Fruit fly (Drosophila melanogaster): ENCODE measurements around the gene CG31286.

CG31286 gene

DNA sequence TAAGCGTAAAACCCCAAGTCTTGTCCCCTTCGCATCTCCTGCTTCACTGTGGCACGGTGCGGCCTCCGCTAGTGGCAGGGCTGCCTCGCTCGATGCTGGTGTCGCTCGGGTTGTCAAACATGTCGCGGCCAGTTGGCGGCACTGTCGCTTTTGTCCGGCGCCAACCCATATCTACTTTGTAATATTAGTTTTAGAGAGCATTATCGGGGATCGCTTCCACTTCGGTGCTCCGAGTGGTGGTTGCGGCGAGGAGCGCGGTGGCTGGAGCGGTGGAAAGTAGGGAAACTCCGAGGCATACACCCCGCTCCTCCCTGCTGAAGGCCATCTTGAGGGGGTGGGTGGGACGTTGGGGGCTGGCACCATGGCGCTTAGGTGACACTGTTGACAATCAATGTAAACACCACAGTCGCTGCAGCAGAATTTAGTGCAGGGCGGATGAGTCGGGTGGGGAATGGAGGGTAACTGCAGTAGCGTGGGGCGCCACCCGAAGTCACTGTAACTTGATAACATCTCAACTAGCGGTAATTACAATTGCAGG lies 24.2 kb downstream of the CG31286 start (continued):
- TF ChIP-seq CG15073 (GFP tag; optimal IDR thresholded peaks at IDR 0.05), result no peak
- peak; percentile 46 for TF ChIP-seq dmrt11E (tag; optimal IDR thresholded peaks at IDR 0.05)
- peak; percentile 26 for TF ChIP-seq CG10431 (GFP tag; optimal IDR thresholded peaks at IDR 0.05)
- TF ChIP-seq CHES-1-like (GFP tag; optimal IDR thresholded peaks at IDR 0.05), result no peak
- no peak for TF ChIP-seq CG13287 (GFP tag; IDR thresholded peaks at IDR 0.05; ENCODE audit: partially characterized antibody)
- TF ChIP-seq jumu (GFP tag; optimal IDR thresholded peaks at IDR 0.05), result no peak
- peak; percentile 17 for TF ChIP-seq Med (GFP tag)
- no peak for TF ChIP-seq unpg (GFP tag; optimal IDR thresholded peaks at IDR 0.05)
- TF ChIP-seq CG4404 (GFP tag; IDR thresholded peaks at IDR 0.05), result no peak
- peak; percentile 45 for TF ChIP-seq CG17186 (GFP tag; optimal IDR thresholded peaks at IDR 0.05)
- peak; percentile 79 for TF ChIP-seq CG33557 (GFP tag; optimal IDR thresholded peaks at IDR 0.05)
- 0 out of 2 replicates have a peak, but pooled peaks have one; percentile 6 for TF ChIP-seq cas (GFP tag; IDR thresholded peaks at IDR 0.05)
- no peak for TF ChIP-seq chinmo (GFP tag; IDR thresholded peaks at IDR 0.05; ENCODE audit: partially characterized antibody)
- TF ChIP-seq CG4328 (GFP tag; optimal IDR thresholded peaks at IDR 0.05), result peak; percentile 6
- TF ChIP-seq CG4424 (GFP tag; optimal IDR thresholded peaks at IDR 0.05), result no peak
- peak; percentile 22 for TF ChIP-seq Asciz (GFP tag; optimal IDR thresholded peaks at IDR 0.05)
- no peak for TF ChIP-seq ab (GFP tag; optimal IDR thresholded peaks at IDR 0.05)
- no peak for TF ChIP-seq cg (GFP tag; optimal IDR thresholded peaks at IDR 0.05)
- no peak for TF ChIP-seq hkb (optimal IDR thresholded peaks at IDR 0.05)
- 0 out of 2 replicates have a peak, but pooled peaks have one; percentile 41 for TF ChIP-seq hkb (GFP tag; IDR thresholded peaks at IDR 0.05)
- TF ChIP-seq otp (GFP tag; IDR thresholded peaks at IDR 0.05), result peak; percentile 76; the same call in 2 of the 3 replicates
- TF ChIP-seq Ptx1 (GFP tag; IDR thresholded peaks at IDR 0.05), result no peak
- no peak for TF ChIP-seq bigmax (GFP tag; optimal IDR thresholded peaks at IDR 0.05)
- peak; percentile 55 for TF ChIP-seq Nf-YA (GFP tag; IDR thresholded peaks at IDR 0.05)
- peak; percentile 39 for TF ChIP-seq CG1529 (GFP tag; optimal IDR thresholded peaks at IDR 0.05)
- TF ChIP-seq fd102C (GFP tag; optimal IDR thresholded peaks at IDR 0.05), result peak; percentile 17
- peak; percentile 69 for TF ChIP-seq ara (GFP tag; IDR thresholded peaks at IDR 0.05)
- peak in 1 of 2 experiments; percentile 8 for TF ChIP-seq crp (GFP tag; optimal IDR thresholded peaks at IDR 0.05)
- peak; percentile 52 for TF ChIP-seq CG15601 (tag; optimal IDR thresholded peaks at IDR 0.05)
- no peak for TF ChIP-seq HLH3B (GFP tag; IDR thresholded peaks at IDR 0.05)
- TF ChIP-seq CG9727 (GFP tag; optimal IDR thresholded peaks at IDR 0.05), result peak; percentile 62
- TF ChIP-seq CG18619 (GFP tag; optimal IDR thresholded peaks at IDR 0.05), result peak; percentile 27
- TF ChIP-seq CG1603 (tag; optimal IDR thresholded peaks at IDR 0.05), result peak; percentile 67
- TF ChIP-seq Deaf1 (tag; optimal IDR thresholded peaks at IDR 0.05), result no peak
- TF ChIP-seq hth (optimal IDR thresholded peaks at IDR 0.05), result no peak
- TF ChIP-seq CG7372 (GFP tag; IDR thresholded peaks at IDR 0.05), result no peak
- peak; percentile 55 for TF ChIP-seq CG18262 (tag; optimal IDR thresholded peaks at IDR 0.05)
- TF ChIP-seq CG10209 (GFP tag; optimal IDR thresholded peaks at IDR 0.05), result peak; percentile 45
- TF ChIP-seq sim (GFP tag; IDR thresholded peaks at IDR 0.05), result peak; percentile 42; the same call in 1 of the 2 replicates
- TF ChIP-seq so (GFP tag; IDR thresholded peaks at IDR 0.05), result no peak
- TF ChIP-seq exex (tag; optimal IDR thresholded peaks at IDR 0.05), result no peak
- no peak for TF ChIP-seq CG1024 (GFP tag; IDR thresholded peaks at IDR 0.05)
- no peak for TF ChIP-seq CG10543 (GFP tag; optimal IDR thresholded peaks at IDR 0.05)
- TF ChIP-seq ranshi (GFP tag; IDR thresholded peaks at IDR 0.05), result 0 out of 2 replicates have a peak, but pooled peaks have one; percentile 22
- peak; percentile 15 for TF ChIP-seq CG15011 (GFP tag; optimal IDR thresholded peaks at IDR 0.05)
- TF ChIP-seq oc (tag; optimal IDR thresholded peaks at IDR 0.05), result peak; percentile 57
- TF ChIP-seq GATAe (GFP tag; conservative IDR thresholded peaks at IDR 0.05), result no peak
- no peak for TF ChIP-seq rib (GFP tag; IDR thresholded peaks at IDR 0.05)
- no peak for TF ChIP-seq HHEX (GFP tag; optimal IDR thresholded peaks at IDR 0.05)
- TF ChIP-seq p53 (GFP tag; optimal IDR thresholded peaks at IDR 0.05), result no peak

Measured in whole organism, embryonic.